Worm (Caenorhabditis elegans) whole organism, L1 larva: ENCODE results near the gene mpdu-1.

Experiments used
- Y116A8C.19 ChIP-seq: sonication (generic microtip); optimal IDR thresholded peaks from 2 replicates; lab custom pipeline; 2016; ENCODE audit warnings: missing compliant biosample characterization, missing genetic modification characterization, borderline replicate concordance
- efl-1 ChIP-seq, 4 experiments: fragments of 150-350 bp; optimal IDR thresholded peaks in 3 of 4; peaks in 1 of 4; 1 replicate in 1 of 4; 2 replicates in 3 of 4; lab custom pipeline; 2014; ENCODE audit warnings: missing biosample characterization in 2 of 4, missing genetic modification characterization in 2 of 4, missing genetic modification reagents in 2 of 4
- elt-2 ChIP-seq: sonication (generic microtip); optimal IDR thresholded peaks from 2 replicates; lab custom pipeline; 2016; ENCODE audit warnings: missing genetic modification characterization, mild to moderate bottlenecking, inconsistent platforms, missing compliant biosample characterization, missing genetic modification reagents
- lin-13 ChIP-seq: fragments of 150-350 bp; optimal IDR thresholded peaks from 2 replicates; lab custom pipeline; 2014; ENCODE audit warnings: missing biosample characterization, missing genetic modification reagents, missing genetic modification characterization
- lin-14 ChIP-seq: fragments of 200-800 bp; sonication (Bioruptor generic); optimal IDR thresholded peaks from 2 replicates; lab custom pipeline; 2018; ENCODE audit warnings: mild to moderate bottlenecking, missing genetic modification characterization, moderate library complexity, missing compliant biosample characterization
- mep-1 ChIP-seq: fragments of 150-350 bp; optimal IDR thresholded peaks from 2 replicates; lab custom pipeline; 2014; ENCODE audit warnings: missing biosample characterization, missing genetic modification characterization
- nhr-76 ChIP-seq: sonication (generic microtip); optimal IDR thresholded peaks from 2 replicates; lab custom pipeline; 2017; ENCODE audit warnings: missing biosample characterization, missing genetic modification characterization
- nhr-85 ChIP-seq: sonication (generic microtip); peaks from one replicate; lab custom pipeline; 2016; ENCODE audit warnings: missing genetic modification characterization, inconsistent platforms, missing compliant biosample characterization
- tbx-2 ChIP-seq: sonication (generic microtip); optimal IDR thresholded peaks from 2 replicates; lab custom pipeline; 2016; ENCODE audit warnings: missing genetic modification characterization, missing compliant biosample characterization
- unc-62 ChIP-seq: fragments of 150-350 bp; optimal IDR thresholded peaks from 2 replicates; lab custom pipeline; 2014; ENCODE audit warnings: missing biosample characterization, missing genetic modification reagents, missing genetic modification characterization
- unc-86 ChIP-seq: sonication (generic microtip); optimal IDR thresholded peaks from 2 replicates; lab custom pipeline; 2016; ENCODE audit warnings: missing genetic modification characterization, missing compliant biosample characterization
- unc-98 ChIP-seq: fragments of 200-800 bp; sonication (Bioruptor generic); IDR thresholded peaks from 2 replicates; pipeline ENCODE4 v1.3.6; 2022; ENCODE audit warnings: missing genetic modification characterization, missing compliant biosample characterization

- TF ChIP-seq elt-2 (tag; lab: Kevin White, UChicago), result no peak
- TF ChIP-seq unc-98, result no peak
- no peak for TF ChIP-seq lin-14
- TF ChIP-seq nhr-76, result no peak
- TF ChIP-seq Y116A8C.19 (tag; lab: Kevin White, UChicago), result no peak
- TF ChIP-seq unc-62 (GFP tag; lab: Kevin White, UChicago), result no peak
- TF ChIP-seq mep-1 (tag; lab: Kevin White, UChicago), result no peak
- TF ChIP-seq lin-13, result no peak
- TF ChIP-seq nhr-85 (tag; lab: Kevin White, UChicago), result no peak
- no peak for TF ChIP-seq unc-86 (tag; lab: Kevin White, UChicago)
- no peak for TF ChIP-seq efl-1 (optimal IDR thresholded peaks at IDR 0.05; lab: Kevin White, UChicago)
- no peak for TF ChIP-seq efl-1 (GFP tag; optimal IDR thresholded peaks at IDR 0.05 in 1 of 2; lab: Kevin White, UChicago)
- TF ChIP-seq tbx-2 (tag; lab: Kevin White, UChicago), result no peak
These were observed 7.6 kb downstream of the mpdu-1 start, which contains the start of gene srsx-22 for ce11 chrV:8351371-8351770.
